Fruit fly (Drosophila melanogaster) whole organism, embryonic: ENCODE measurements around the gene Syp.

Source experiments
- Atf6 ChIP-seq: fragments of 200-800 bp; sonication (Bioruptor generic); IDR thresholded peaks from 2 replicates; pipeline ENCODE4 v1.3.6; 2022; ENCODE audit warnings: missing biosample characterization, missing genetic modification characterization
- C15 ChIP-seq: fragments of 200-800 bp; sonication (Bioruptor generic); IDR thresholded peaks from 3 replicates; pipeline ENCODE4 v1.3.6; 2022; ENCODE audit warnings: missing biosample characterization, missing genetic modification characterization
- CG1024 ChIP-seq: fragments of 200-800 bp; sonication (Bioruptor generic); IDR thresholded peaks from 2 replicates; pipeline ENCODE4 v1.3.6; 2022; ENCODE audit warnings: missing biosample characterization, missing genetic modification characterization
- CG10565 ChIP-seq: fragments of 200-800 bp; sonication (Bioruptor generic); optimal IDR thresholded peaks from 3 replicates; lab custom pipeline; 2016; ENCODE audit warnings: missing biosample characterization, mild to moderate bottlenecking, missing genetic modification characterization
- CG12236 ChIP-seq: fragments of 200-800 bp; sonication (Bioruptor generic); optimal IDR thresholded peaks from 2 replicates; lab custom pipeline; 2016; ENCODE audit warnings: missing biosample characterization, missing genetic modification characterization
- CG17361 ChIP-seq: fragments of 200-800 bp; sonication (Bioruptor generic); IDR thresholded peaks from 3 replicates; pipeline ENCODE4 v1.3.6; 2022; ENCODE audit warnings: missing biosample characterization, missing genetic modification characterization
- CG17568 ChIP-seq: fragments of 200-800 bp; sonication (Bioruptor generic); optimal IDR thresholded peaks from 2 replicates; lab custom pipeline; 2018; ENCODE audit warnings: missing biosample characterization, mild to moderate bottlenecking, missing genetic modification characterization, moderate library complexity
- CG18599 ChIP-seq: fragments of 200-800 bp; sonication (Bioruptor generic); optimal IDR thresholded peaks from 3 replicates; lab custom pipeline; 2017; ENCODE audit warnings: missing biosample characterization, missing genetic modification characterization, mild to moderate bottlenecking, moderate library complexity, missing genetic modification reagents
- CG18619 ChIP-seq: fragments of 200-800 bp; sonication (Bioruptor generic); optimal IDR thresholded peaks from 3 replicates; lab custom pipeline; 2017; ENCODE audit warnings: missing biosample characterization, mild to moderate bottlenecking, missing genetic modification characterization
- CG30020 ChIP-seq: fragments of 200-800 bp; optimal IDR thresholded peaks from 2 replicates; lab custom pipeline; 2019; ENCODE audit warnings: missing biosample characterization, mild to moderate bottlenecking, missing genetic modification characterization, moderate library complexity
- CG3065 ChIP-seq: fragments of 200-800 bp; sonication (Bioruptor generic); optimal IDR thresholded peaks from 2 replicates; lab custom pipeline; 2016; ENCODE audit warnings: missing biosample characterization, missing genetic modification characterization
- CG31224 ChIP-seq: fragments of 200-800 bp; sonication (Bioruptor generic); IDR thresholded peaks from 2 replicates; pipeline ENCODE4 v1.3.6; 2022; ENCODE audit warnings: missing biosample characterization, missing genetic modification characterization
- CG3281 ChIP-seq: fragments of 200-800 bp; sonication (Bioruptor generic); optimal IDR thresholded peaks from 3 replicates; lab custom pipeline; 2017; ENCODE audit warnings: missing biosample characterization, mild to moderate bottlenecking, missing genetic modification characterization
- CG4424 ChIP-seq: fragments of 200-800 bp; sonication (Bioruptor generic); optimal IDR thresholded peaks from 3 replicates; lab custom pipeline; 2016; ENCODE audit warnings: missing biosample characterization, missing genetic modification characterization
- CG4617 ChIP-seq: fragments of 200-800 bp; sonication (Bioruptor generic); optimal IDR thresholded peaks from 3 replicates; lab custom pipeline; 2016; ENCODE audit warnings: missing biosample characterization, missing genetic modification characterization, borderline replicate concordance
- CG4854 ChIP-seq: fragments of 200-800 bp; sonication (Bioruptor generic); optimal IDR thresholded peaks from 2 replicates; lab custom pipeline; 2016; ENCODE audit warnings: missing biosample characterization, missing genetic modification characterization, inconsistent platforms
- CG6272 ChIP-seq: fragments of 200-800 bp; sonication (Bioruptor generic); IDR thresholded peaks from 2 replicates; pipeline ENCODE4 v1.3.6; 2022; ENCODE audit warnings: missing biosample characterization, missing genetic modification characterization
- CG7357 ChIP-seq: fragments of 200-800 bp; sonication (Bioruptor generic); IDR thresholded peaks from 3 replicates; pipeline ENCODE4 v1.3.6; 2022; ENCODE audit warnings: missing biosample characterization, missing genetic modification characterization
- CG7556 ChIP-seq: fragments of 200-800 bp; sonication (Bioruptor generic); optimal IDR thresholded peaks from 2 replicates; lab custom pipeline; 2017; ENCODE audit warnings: missing biosample characterization, mild to moderate bottlenecking, missing genetic modification characterization
- CG7786 ChIP-seq: fragments of 200-800 bp; sonication (Bioruptor generic); optimal IDR thresholded peaks from 2 replicates; lab custom pipeline; 2016; ENCODE audit warnings: missing biosample characterization, missing genetic modification characterization
- CG8359 ChIP-seq: fragments of 200-800 bp; sonication (Bioruptor generic); optimal IDR thresholded peaks from 2 replicates; lab custom pipeline; 2017; ENCODE audit warnings: missing biosample characterization, mild to moderate bottlenecking, missing genetic modification characterization, borderline replicate concordance
- Dek ChIP-seq: fragments of 200-800 bp; sonication (Bioruptor generic); optimal IDR thresholded peaks from 3 replicates; lab custom pipeline; 2019; ENCODE audit warnings: missing biosample characterization, mild to moderate bottlenecking, missing genetic modification characterization, moderate library complexity
- Dref ChIP-seq: fragments of 200-800 bp; sonication (Bioruptor generic); IDR thresholded peaks from 2 replicates; pipeline ENCODE4 v1.3.6; 2022; ENCODE audit warnings: missing biosample characterization, missing genetic modification characterization
- Gug ChIP-seq: fragments of 200-800 bp; sonication (Bioruptor generic); IDR thresholded peaks from 4 replicates; pipeline ENCODE4 v1.3.6; 2022; ENCODE audit warnings: missing biosample characterization, missing genetic modification characterization
- Hand ChIP-seq: fragments of 200-800 bp; sonication (Bioruptor generic); optimal IDR thresholded peaks from 2 replicates; lab custom pipeline; 2017; ENCODE audit warnings: mild to moderate bottlenecking, missing biosample characterization, missing genetic modification reagents, missing genetic modification characterization
- HmgD ChIP-seq: fragments of 200-800 bp; sonication (Bioruptor generic); optimal IDR thresholded peaks from 3 replicates; lab custom pipeline; 2016; ENCODE audit warnings: missing biosample characterization, missing genetic modification characterization
- Lpt ChIP-seq: fragments of >200 bp; optimal IDR thresholded peaks from 2 replicates; lab custom pipeline; 2018; ENCODE audit warnings: missing biosample characterization, missing genetic modification characterization
- Oaz ChIP-seq: fragments of 200-800 bp; sonication (Bioruptor generic); IDR thresholded peaks from 2 replicates; pipeline ENCODE4 v1.3.6; 2022; ENCODE audit warnings: missing biosample characterization, missing genetic modification characterization
- Oli ChIP-seq: fragments of 200-800 bp; sonication (Bioruptor generic); optimal IDR thresholded peaks from 2 replicates; lab custom pipeline; 2018; ENCODE audit warnings: missing biosample characterization, mild to moderate bottlenecking, missing genetic modification characterization, moderate library complexity
- Six4 ChIP-seq: fragments of 200-800 bp; sonication (Bioruptor generic); optimal IDR thresholded peaks from 2 replicates; lab custom pipeline; 2016; ENCODE audit warnings: missing biosample characterization, missing genetic modification characterization
- ac ChIP-seq: fragments of 200-800 bp; sonication (Bioruptor generic); optimal IDR thresholded peaks from 3 replicates; lab custom pipeline; 2017; ENCODE audit warnings: missing biosample characterization, mild to moderate bottlenecking, missing genetic modification characterization
- az2 ChIP-seq: fragments of 200-800 bp; sonication (Bioruptor generic); optimal IDR thresholded peaks from 3 replicates; lab custom pipeline; 2016; ENCODE audit warnings: missing biosample characterization, missing genetic modification characterization
- br ChIP-seq: fragments of >200 bp; optimal IDR thresholded peaks from 2 replicates; lab custom pipeline; 2017
- btn ChIP-seq: fragments of 200-800 bp; sonication (Bioruptor generic); optimal IDR thresholded peaks from 2 replicates; lab custom pipeline; 2016; ENCODE audit warnings: missing biosample characterization, missing genetic modification characterization
- ci ChIP-seq: fragments of 200-800 bp; sonication (Bioruptor generic); IDR thresholded peaks from 3 replicates; pipeline ENCODE4 v1.3.6; 2022; ENCODE audit warnings: missing biosample characterization, missing genetic modification characterization
- disco-r ChIP-seq: fragments of 200-800 bp; sonication (Bioruptor generic); optimal IDR thresholded peaks from 2 replicates; lab custom pipeline; 2016; ENCODE audit warnings: missing biosample characterization, missing genetic modification characterization
- dmrt11E ChIP-seq: fragments of 200-800 bp; sonication (Bioruptor generic); optimal IDR thresholded peaks from 3 replicates; lab custom pipeline; 2018; ENCODE audit warnings: missing biosample characterization, mild to moderate bottlenecking, missing genetic modification characterization, moderate library complexity
- gcm ChIP-seq: fragments of 200-800 bp; sonication (Bioruptor generic); optimal IDR thresholded peaks from 2 replicates; lab custom pipeline; 2019; ENCODE audit warnings: missing biosample characterization, mild to moderate bottlenecking, missing genetic modification characterization, moderate library complexity
- inv ChIP-seq: fragments of 200-800 bp; sonication (Bioruptor generic); IDR thresholded peaks from 2 replicates; pipeline ENCODE4 v1.3.6; 2022; ENCODE audit warnings: missing biosample characterization, missing genetic modification characterization; ENCODE audit not compliant: partially characterized antibody
- jumu ChIP-seq: fragments of 200-800 bp; sonication (Bioruptor generic); optimal IDR thresholded peaks from 3 replicates; lab custom pipeline; 2016; ENCODE audit warnings: missing biosample characterization, missing genetic modification characterization
- lola ChIP-seq, 3 experiments: fragments of >200 bp in 2 of 3; fragments of 200-800 bp in 1 of 3; sonication (Bioruptor generic) in 1 of 3; optimal IDR thresholded peaks; 2 replicates each; lab custom pipeline; 2017 to 2019; ENCODE audit warnings: missing biosample characterization in 3 of 3, missing genetic modification characterization in 3 of 3, mild to moderate bottlenecking in 1 of 3, moderate library complexity in 1 of 3
- mirr ChIP-seq: fragments of 200-800 bp; sonication (Bioruptor generic); optimal IDR thresholded peaks from 3 replicates; lab custom pipeline; 2018; ENCODE audit warnings: missing biosample characterization, mild to moderate bottlenecking, missing genetic modification characterization
- org-1 ChIP-seq: fragments of 200-800 bp; sonication (Bioruptor generic); optimal IDR thresholded peaks from 2 replicates; lab custom pipeline; 2017; ENCODE audit warnings: missing biosample characterization, missing genetic modification characterization
- psq ChIP-seq: fragments of 200-800 bp; sonication (Bioruptor generic); optimal IDR thresholded peaks from 2 replicates; lab custom pipeline; 2017; ENCODE audit warnings: missing biosample characterization, missing genetic modification characterization
- pzg ChIP-seq: fragments of 200-800 bp; sonication (Bioruptor generic); optimal IDR thresholded peaks from 3 replicates; lab custom pipeline; 2018; ENCODE audit warnings: missing biosample characterization, mild to moderate bottlenecking, missing genetic modification characterization, moderate library complexity
- salm ChIP-seq: fragments of 200-800 bp; sonication (Bioruptor generic); optimal IDR thresholded peaks from 2 replicates; lab custom pipeline; 2018; ENCODE audit warnings: missing biosample characterization, mild to moderate bottlenecking, missing genetic modification characterization
- sens-2 ChIP-seq: fragments of 200-800 bp; sonication (Bioruptor generic); IDR thresholded peaks from 2 replicates; pipeline ENCODE4 v1.3.6; 2022; ENCODE audit warnings: missing biosample characterization, missing genetic modification characterization
- sisA ChIP-seq: fragments of 200-800 bp; sonication (Bioruptor generic); IDR thresholded peaks from 2 replicates; pipeline ENCODE4 v1.3.6; 2022; ENCODE audit warnings: missing biosample characterization, missing genetic modification characterization
- sug ChIP-seq: fragments of 200-800 bp; optimal IDR thresholded peaks from 2 replicates; lab custom pipeline; 2019; ENCODE audit warnings: missing biosample characterization, mild to moderate bottlenecking, missing genetic modification characterization, moderate library complexity
- tio ChIP-seq: fragments of 200-800 bp; sonication (Bioruptor generic); optimal IDR thresholded peaks from 2 replicates; lab custom pipeline; 2017; ENCODE audit warnings: missing biosample characterization, missing genetic modification characterization, inconsistent platforms
- toy ChIP-seq: fragments of 200-800 bp; sonication (Bioruptor generic); IDR thresholded peaks from 2 replicates; pipeline ENCODE4 v1.3.6; 2022; ENCODE audit warnings: missing biosample characterization, missing genetic modification characterization
- usp ChIP-seq: fragments of >200 bp; optimal IDR thresholded peaks from 2 replicates; lab custom pipeline; 2017; ENCODE audit warnings: missing biosample characterization, missing genetic modification characterization
- zfh1 ChIP-seq: fragments of 200-800 bp; sonication (Bioruptor generic); IDR thresholded peaks from 3 replicates; pipeline ENCODE4 v1.3.6; 2022; ENCODE audit warnings: missing biosample characterization, missing genetic modification characterization

The Syp gene

dm6 chr3R:20834770-20835183 lies 78.2 kb downstream of the Syp start (continued):
- TF ChIP-seq CG18599 (peak; percentile 40), toy (no peak), Oli (tag; lab: Kevin White, UChicago) (peak; percentile 44), CG10565 (GFP tag; lab: Kevin White, UChicago) (no peak), CG7556 (GFP tag; lab: Kevin White, UChicago) (peak; percentile 35), psq (GFP tag; lab: Kevin White, UChicago) (no peak), CG12236 (GFP tag; lab: Kevin White, UChicago) (peak; percentile 6), sens-2 (GFP tag; lab: Robert Waterston, UW) (no peak), gcm (no peak), Dref (GFP tag; lab: Robert Waterston, UW) (no peak), Hand (GFP tag; lab: Kevin White, UChicago) (no peak), Lpt (GFP tag; lab: Kevin White, UChicago) (no peak), Gug (no peak), CG7786 (no peak), HmgD (GFP tag; lab: Kevin White, UChicago) (no peak), Atf6 (peak; percentile 61), lola (GFP tag; optimal IDR thresholded peaks at IDR 0.05; lab: Kevin White, UChicago) (no peak), Oaz (no peak), usp (GFP tag; lab: Kevin White, UChicago) (no peak), C15 (no peak), disco-r (GFP tag; lab: Kevin White, UChicago) (no peak), dmrt11E (tag; lab: Kevin White, UChicago) (no peak), CG18619 (GFP tag; lab: Kevin White, UChicago) (peak; percentile 55), Six4 (GFP tag; lab: Kevin White, UChicago) (no peak), CG30020 (tag; lab: Kevin White, UChicago) (no peak), CG17361 (GFP tag; lab: Robert Waterston, UW) (no peak), CG3281 (peak; percentile 66), tio (GFP tag; lab: Kevin White, UChicago) (no peak), Dek (tag; lab: Kevin White, UChicago) (peak; percentile 45), CG4424 (GFP tag; lab: Kevin White, UChicago) (peak; percentile 26), CG31224 (no peak), zfh1 (no peak), btn (GFP tag; lab: Kevin White, UChicago) (peak; percentile 3), sug (tag; lab: Kevin White, UChicago) (peak; percentile 4), ac (GFP tag; lab: Kevin White, UChicago) (no peak), sisA (GFP tag; lab: Robert Waterston, UW) (no peak), CG4854 (no peak), salm (tag; lab: Kevin White, UChicago) (peak; percentile 46), org-1 (GFP tag; lab: Kevin White, UChicago) (peak; percentile 49), inv (no peak), pzg (GFP tag; lab: Kevin White, UChicago) (no peak), br (lab: Kevin White, UChicago) (no peak), mirr (peak; percentile 81), CG1024 (GFP tag; lab: Robert Waterston, UW) (no peak), az2 (GFP tag; lab: Kevin White, UChicago) (no peak), CG7357 (0 out of 3 replicates have a peak, but pooled peaks have one; percentile 28), CG8359 (GFP tag; lab: Kevin White, UChicago) (no peak), CG6272 (GFP tag; lab: Robert Waterston, UW) (no peak), ci (GFP tag; lab: Robert Waterston, UW) (peak; percentile 58; the same call in 2 of the 3 replicates), jumu (GFP tag; lab: Kevin White, UChicago) (no peak), CG17568 (GFP tag; lab: Kevin White, UChicago) (peak; percentile 85), CG3065 (GFP tag; lab: Kevin White, UChicago) (no peak), CG4617 (GFP tag; lab: Kevin White, UChicago) (no peak)
